Worm (Caenorhabditis elegans) whole organism, L4/young adult: ENCODE results near the gene rif-1.1.

ENCODE experiments used
- W03F9.2 ChIP-seq: fragments of 150-350 bp; optimal IDR thresholded peaks from 2 replicates; lab custom pipeline; 2014; ENCODE audit warnings: missing biosample characterization, missing genetic modification characterization
- dao-5 ChIP-seq: sonication (generic microtip); optimal IDR thresholded peaks from 2 replicates; lab custom pipeline; 2016; ENCODE audit warnings: missing genotype, missing genetic modification characterization, moderate library complexity, missing compliant biosample characterization
- him-1 ChIP-seq: sonication (generic microtip); optimal IDR thresholded peaks from 2 replicates; lab custom pipeline; 2016; ENCODE audit warnings: missing genotype, missing genetic modification reagents, missing genetic modification characterization, missing compliant biosample characterization

Gene rif-1.1

DNA sequence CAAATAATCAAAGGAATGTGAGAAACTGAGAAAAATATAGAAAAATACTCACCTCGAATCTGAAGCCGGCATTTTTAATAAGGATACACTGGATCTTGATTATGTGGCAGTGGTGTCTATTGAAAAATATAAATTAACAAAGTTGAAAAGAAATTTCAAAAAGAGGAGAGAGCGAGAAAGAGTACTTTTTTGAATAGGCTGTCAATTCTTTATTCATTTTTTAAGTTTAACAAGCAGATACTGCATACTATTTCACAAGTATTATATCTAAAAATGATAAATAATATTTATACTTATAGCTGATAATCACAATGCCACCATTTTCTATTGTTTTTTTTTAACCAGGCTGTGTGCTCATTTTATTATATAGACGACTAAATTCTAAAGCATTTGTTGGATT lies 43.3 kb downstream of the rif-1.1 start, which contains the start of gene npr-26:
Gene npr-26 (minus strand): TSS at position 101 of the 400 bp plus-strand sequence.
- TF ChIP-seq W03F9.2 (tag; lab: Kevin White, UChicago) (no peak), dao-5 (tag; lab: Kevin White, UChicago) (no peak), him-1 (tag; lab: Kevin White, UChicago) (no peak)

DNA sequence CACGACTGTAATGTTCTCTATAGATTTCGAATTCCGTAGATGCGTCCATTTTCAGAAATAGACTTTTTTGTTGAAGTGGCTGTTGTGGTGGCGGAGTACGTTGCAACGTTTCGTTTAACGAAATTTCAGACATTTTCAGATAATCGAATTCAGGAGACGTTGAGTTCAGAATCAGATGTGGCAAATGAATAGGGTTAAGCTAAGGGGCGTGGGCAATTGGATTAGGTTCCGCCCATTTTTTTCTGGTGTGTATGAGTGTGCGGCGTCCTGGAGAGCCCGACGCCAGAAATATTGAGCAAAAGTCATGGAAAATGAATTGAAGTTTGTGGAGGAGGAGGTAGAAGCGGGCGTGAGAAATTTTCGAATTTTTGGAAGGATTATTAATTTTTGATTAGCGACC lies 47.7 kb downstream of the rif-1.1 start:
- no peak for TF ChIP-seq dao-5 (tag; lab: Kevin White, UChicago)
- no peak for TF ChIP-seq W03F9.2 (tag; lab: Kevin White, UChicago)
- no peak for TF ChIP-seq him-1 (tag; lab: Kevin White, UChicago)
